Worm (Caenorhabditis elegans): ENCODE measurements around the gene sng-1.

ce11 chrX:7343747-7344146 is 16.3 kb downstream of the sng-1 start, which contains the start of gene C07D8.5:
- TF ChIP-seq ztf-23 (GFP tag; IDR thresholded peaks at IDR 0.05) (no peak), flt-1 (GFP tag; IDR thresholded peaks at IDR 0.05) (no peak), klf-2 (GFP tag; conservative IDR thresholded peaks at IDR 0.05) (no peak), T22C8.4 (GFP tag; IDR thresholded peaks at IDR 0.05) (no peak)

All from whole organism, midembryonic.